Fruit fly (Drosophila melanogaster) whole organism, prepupa: ENCODE measurements around the gene Elal.

Experiments
- Blimp-1 ChIP-seq: fragments of 200-800 bp; sonication (Bioruptor generic); optimal IDR thresholded peaks from 3 replicates; lab custom pipeline; 2017; ENCODE audit warnings: missing biosample characterization, missing genetic modification characterization, mild to moderate bottlenecking, moderate library complexity, missing genetic modification reagents
- CG10631 ChIP-seq: fragments of 200-800 bp; sonication (Bioruptor generic); optimal IDR thresholded peaks from 2 replicates; lab custom pipeline; 2016; ENCODE audit warnings: missing biosample characterization, missing genetic modification characterization
- CG10669 ChIP-seq: fragments of 200-800 bp; sonication (Bioruptor generic); optimal IDR thresholded peaks from 3 replicates; lab custom pipeline; 2018; ENCODE audit warnings: missing biosample characterization, mild to moderate bottlenecking, missing genetic modification characterization, moderate library complexity
- CG11294 ChIP-seq: fragments of 200-800 bp; sonication (Bioruptor generic); IDR thresholded peaks from 2 replicates; pipeline ENCODE4 v1.3.6; 2022; ENCODE audit warnings: missing biosample characterization, missing genetic modification characterization
- CG11902 ChIP-seq: fragments of 200-800 bp; sonication (Bioruptor generic); optimal IDR thresholded peaks from 3 replicates; lab custom pipeline; 2016; ENCODE audit warnings: missing biosample characterization, missing genetic modification characterization
- CG15336 ChIP-seq: fragments of 200-800 bp; sonication (Bioruptor generic); IDR thresholded peaks from 2 replicates; pipeline ENCODE4 v1.3.6; 2022; ENCODE audit warnings: missing biosample characterization, missing genetic modification characterization
- CG16779 ChIP-seq: fragments of 200-800 bp; sonication (Bioruptor generic); optimal IDR thresholded peaks from 3 replicates; lab custom pipeline; 2017; ENCODE audit warnings: missing biosample characterization, mild to moderate bottlenecking, missing genetic modification characterization
- CG31627 ChIP-seq: fragments of 200-800 bp; sonication (Bioruptor generic); optimal IDR thresholded peaks from 3 replicates; lab custom pipeline; 2016; ENCODE audit warnings: missing biosample characterization, missing genetic modification characterization
- CG32006 ChIP-seq: fragments of 200-800 bp; sonication (Bioruptor generic); optimal IDR thresholded peaks from 3 replicates; lab custom pipeline; 2017; ENCODE audit warnings: missing biosample characterization, mild to moderate bottlenecking, missing genetic modification characterization
- CG34406 ChIP-seq: fragments of 200-800 bp; sonication (Bioruptor generic); optimal IDR thresholded peaks from 3 replicates; lab custom pipeline; 2016; ENCODE audit warnings: missing biosample characterization, missing genetic modification characterization
- CG3919 ChIP-seq: fragments of 200-800 bp; sonication (Bioruptor generic); optimal IDR thresholded peaks from 3 replicates; lab custom pipeline; 2016; ENCODE audit warnings: missing biosample characterization, missing genetic modification characterization
- CG4318 ChIP-seq: fragments of 200-800 bp; sonication (Bioruptor generic); optimal IDR thresholded peaks from 3 replicates; lab custom pipeline; 2017; ENCODE audit warnings: missing biosample characterization, mild to moderate bottlenecking, missing genetic modification characterization
- CG6163 ChIP-seq: fragments of 200-800 bp; sonication (Bioruptor generic); IDR thresholded peaks from 3 replicates; pipeline ENCODE4 v1.3.6; 2022; ENCODE audit warnings: missing biosample characterization, missing genetic modification characterization
- CG6276 ChIP-seq: fragments of 200-800 bp; sonication (Bioruptor generic); optimal IDR thresholded peaks from 2 replicates; lab custom pipeline; 2017; ENCODE audit warnings: missing biosample characterization, mild to moderate bottlenecking, missing genetic modification characterization
- CG7368 ChIP-seq: fragments of 200-800 bp; sonication (Bioruptor generic); optimal IDR thresholded peaks from 3 replicates; lab custom pipeline; 2016; ENCODE audit warnings: missing biosample characterization, missing genetic modification characterization
- CG8119 ChIP-seq: fragments of 200-800 bp; sonication (Bioruptor generic); IDR thresholded peaks from 3 replicates; pipeline ENCODE4 v1.3.6; 2022; ENCODE audit warnings: missing biosample characterization, missing genetic modification characterization
- CG8319 ChIP-seq: fragments of 200-800 bp; sonication (Bioruptor generic); optimal IDR thresholded peaks from 3 replicates; lab custom pipeline; 2016; ENCODE audit warnings: missing biosample characterization, missing genetic modification characterization
- CG9139 ChIP-seq: fragments of 200-800 bp; sonication (Bioruptor generic); optimal IDR thresholded peaks from 3 replicates; lab custom pipeline; 2017; ENCODE audit warnings: missing biosample characterization, mild to moderate bottlenecking, missing genetic modification characterization
- Eip75B ChIP-seq: fragments of 200-800 bp; sonication (Bioruptor generic); optimal IDR thresholded peaks from 3 replicates; lab custom pipeline; 2016; ENCODE audit warnings: missing biosample characterization, missing genetic modification characterization
- Eip78C ChIP-seq: fragments of 200-800 bp; sonication (Bioruptor generic); peaks from one replicate; lab custom pipeline; 2016; ENCODE audit warnings: missing biosample characterization, missing genetic modification characterization
- Eip93F ChIP-seq: fragments of 200-800 bp; sonication (Bioruptor generic); optimal IDR thresholded peaks from 2 replicates; lab custom pipeline; 2016; ENCODE audit warnings: missing biosample characterization, mild to moderate bottlenecking, missing genetic modification characterization
- Ets96B ChIP-seq: fragments of 200-800 bp; optimal IDR thresholded peaks from 2 replicates; lab custom pipeline; 2019; ENCODE audit warnings: missing biosample characterization, mild to moderate bottlenecking, missing genetic modification characterization, moderate library complexity
- Hr4 ChIP-seq: fragments of 200-800 bp; sonication (Bioruptor generic); optimal IDR thresholded peaks from 3 replicates; lab custom pipeline; 2016; ENCODE audit warnings: missing biosample characterization, missing genetic modification characterization
- Met ChIP-seq: fragments of 200-800 bp; sonication (Bioruptor generic); optimal IDR thresholded peaks from 3 replicates; lab custom pipeline; 2016; ENCODE audit warnings: missing biosample characterization, missing genetic modification characterization
- OdsH ChIP-seq: fragments of 200-800 bp; sonication (Bioruptor generic); optimal IDR thresholded peaks from 3 replicates; lab custom pipeline; 2016; ENCODE audit warnings: missing biosample characterization, missing genetic modification characterization
- Sox102F ChIP-seq: fragments of 200-800 bp; sonication (Bioruptor generic); optimal IDR thresholded peaks from 2 replicates; lab custom pipeline; 2016; ENCODE audit warnings: missing biosample characterization, mild to moderate bottlenecking, missing genetic modification characterization
- Sox14 ChIP-seq: fragments of 200-800 bp; sonication (Bioruptor generic); optimal IDR thresholded peaks from 3 replicates; lab custom pipeline; 2016; ENCODE audit warnings: missing biosample characterization, missing genetic modification characterization
- Sox15 ChIP-seq: fragments of 200-800 bp; sonication (Bioruptor generic); optimal IDR thresholded peaks from 3 replicates; lab custom pipeline; 2016; ENCODE audit warnings: missing biosample characterization, missing genetic modification characterization
- achi ChIP-seq: fragments of 200-800 bp; sonication (Bioruptor generic); optimal IDR thresholded peaks from 3 replicates; lab custom pipeline; 2016; ENCODE audit warnings: missing biosample characterization, missing genetic modification characterization
- acj6 ChIP-seq: fragments of 200-800 bp; sonication (Bioruptor generic); optimal IDR thresholded peaks from 3 replicates; lab custom pipeline; 2016; ENCODE audit warnings: missing biosample characterization, missing genetic modification characterization
- cyc ChIP-seq: fragments of 200-800 bp; sonication (Bioruptor generic); optimal IDR thresholded peaks from 3 replicates; lab custom pipeline; 2016; ENCODE audit warnings: missing biosample characterization, missing genetic modification characterization
- eg ChIP-seq: fragments of 200-800 bp; sonication (Bioruptor generic); IDR thresholded peaks from 3 replicates; pipeline ENCODE4 v1.3.6; 2022; ENCODE audit warnings: missing biosample characterization, missing genetic modification characterization
- esn ChIP-seq: fragments of 200-800 bp; sonication (Bioruptor generic); optimal IDR thresholded peaks from 2 replicates; lab custom pipeline; 2016; ENCODE audit warnings: missing biosample characterization, mild to moderate bottlenecking, missing genetic modification characterization, moderate library complexity
- fd59A ChIP-seq: fragments of 200-800 bp; sonication (Bioruptor generic); optimal IDR thresholded peaks from 2 replicates; lab custom pipeline; 2017; ENCODE audit warnings: missing biosample characterization, mild to moderate bottlenecking, missing genetic modification characterization, missing genetic modification reagents
- fd85E ChIP-seq: fragments of 200-800 bp; sonication (Bioruptor generic); optimal IDR thresholded peaks from 3 replicates; lab custom pipeline; 2016; ENCODE audit warnings: missing biosample characterization, missing genetic modification characterization
- fkh ChIP-seq: fragments of 200-800 bp; sonication (Bioruptor generic); optimal IDR thresholded peaks from 3 replicates; lab custom pipeline; 2017; ENCODE audit warnings: missing biosample characterization, mild to moderate bottlenecking, missing genetic modification characterization, moderate library complexity
- lz ChIP-seq: fragments of 200-800 bp; sonication (Bioruptor generic); optimal IDR thresholded peaks from 3 replicates; lab custom pipeline; 2016; ENCODE audit warnings: missing biosample characterization, missing genetic modification characterization
- net ChIP-seq: fragments of 200-800 bp; sonication (Bioruptor generic); optimal IDR thresholded peaks from 3 replicates; lab custom pipeline; 2016; ENCODE audit warnings: missing biosample characterization, missing genetic modification characterization
- salr ChIP-seq, 2 experiments: fragments of 200-800 bp; sonication (Bioruptor generic); optimal IDR thresholded peaks; 3 replicates each; lab custom pipeline; 2016 to 2018; ENCODE audit warnings: missing biosample characterization in 2 of 2, missing genetic modification characterization in 2 of 2, mild to moderate bottlenecking in 1 of 2
- spab ChIP-seq: fragments of 200-800 bp; sonication (Bioruptor generic); optimal IDR thresholded peaks from 2 replicates; lab custom pipeline; 2017; ENCODE audit warnings: missing biosample characterization, mild to moderate bottlenecking, missing genetic modification characterization, missing genetic modification reagents

Elal gene

dm6 chr3R:24905959-24906634 is 40.9 kb downstream of the Elal start, which contains the start of gene CG13643 (continued):
- TF ChIP-seq Eip75B (GFP tag; lab: Kevin White, UChicago): no peak
- no peak for TF ChIP-seq fd59A (GFP tag; lab: Kevin White, UChicago)
- TF ChIP-seq CG16779: peak; percentile 17
- peak; percentile 55 for TF ChIP-seq Hr4 (GFP tag; lab: Kevin White, UChicago)
- peak in 1 of 2 experiments; percentile 71 for TF ChIP-seq salr (GFP tag; optimal IDR thresholded peaks at IDR 0.05; lab: Kevin White, UChicago)
- TF ChIP-seq OdsH (GFP tag; lab: Kevin White, UChicago): peak; percentile 55
- TF ChIP-seq CG34406 (GFP tag; lab: Kevin White, UChicago): peak; percentile 62
- no peak for TF ChIP-seq Sox15
- TF ChIP-seq CG32006 (GFP tag; lab: Kevin White, UChicago): peak; percentile 85
- peak; percentile 64 for TF ChIP-seq net
- TF ChIP-seq CG7368 (GFP tag; lab: Kevin White, UChicago): peak; percentile 11
- no peak for TF ChIP-seq CG11902 (GFP tag; lab: Kevin White, UChicago)
- TF ChIP-seq Blimp-1: peak; percentile 54
- no peak for TF ChIP-seq Sox102F (GFP tag; lab: Kevin White, UChicago)
- peak; percentile 67 for TF ChIP-seq CG3919

dm6 chr3R:24906648-24907047 is 41.5 kb downstream of the Elal start:
- TF ChIP-seq CG10631 (GFP tag; lab: Kevin White, UChicago) (no peak), CG4318 (GFP tag; lab: Kevin White, UChicago) (no peak), fd59A (GFP tag; lab: Kevin White, UChicago) (no peak), acj6 (GFP tag; lab: Kevin White, UChicago) (no peak), CG34406 (GFP tag; lab: Kevin White, UChicago) (no peak), Eip93F (GFP tag; lab: Kevin White, UChicago) (no peak), CG9139 (GFP tag; lab: Kevin White, UChicago) (no peak), lz (GFP tag; lab: Kevin White, UChicago) (no peak), CG15336 (peak; percentile 55), CG32006 (GFP tag; lab: Kevin White, UChicago) (peak; percentile 17), CG7368 (GFP tag; lab: Kevin White, UChicago) (no peak), CG10669 (no peak), Blimp-1 (no peak), fkh (no peak), CG31627 (GFP tag; lab: Kevin White, UChicago) (no peak), CG8119 (peak; percentile 52), CG6163 (GFP tag; lab: Robert Waterston, UW) (no peak), CG8319 (GFP tag; lab: Kevin White, UChicago) (no peak), eg (GFP tag; lab: Robert Waterston, UW) (peak; percentile 61; the same call in 2 of the 3 replicates), CG11294 (GFP tag; lab: Robert Waterston, UW) (no peak), Ets96B (tag; lab: Kevin White, UChicago) (no peak), CG11902 (GFP tag; lab: Kevin White, UChicago) (no peak), CG16779 (no peak), CG6276 (GFP tag; lab: Kevin White, UChicago) (peak; percentile 46), Hr4 (GFP tag; lab: Kevin White, UChicago) (peak; percentile 19), Sox15 (no peak), achi (GFP tag; lab: Kevin White, UChicago) (no peak), Met (GFP tag; lab: Kevin White, UChicago) (no peak), CG3919 (no peak), OdsH (GFP tag; lab: Kevin White, UChicago) (no peak), Sox14 (GFP tag; lab: Kevin White, UChicago) (no peak), Sox102F (GFP tag; lab: Kevin White, UChicago) (no peak), cyc (GFP tag; lab: Kevin White, UChicago) (no peak), esn (GFP tag; lab: Kevin White, UChicago) (no peak), Eip78C (peak; percentile 55), spab (GFP tag; lab: Kevin White, UChicago) (no peak), fd85E (GFP tag; lab: Kevin White, UChicago) (no peak), salr (GFP tag; optimal IDR thresholded peaks at IDR 0.05; lab: Kevin White, UChicago) (no peak)
- TF ChIP-seq, all 60 proteins: peak for 7
